Fruit fly (Drosophila melanogaster) whole organism, embryonic: ENCODE measurements around the gene PolD2.

Experiments used
- Aef1 ChIP-seq: fragments of 200-800 bp; sonication (Bioruptor generic); IDR thresholded peaks from 3 replicates; pipeline ENCODE4 v1.3.6; 2022; ENCODE audit warnings: missing biosample characterization, missing genetic modification characterization
- C15 ChIP-seq: fragments of 200-800 bp; sonication (Bioruptor generic); IDR thresholded peaks from 3 replicates; pipeline ENCODE4 v1.3.6; 2022; ENCODE audit warnings: missing biosample characterization, missing genetic modification characterization
- CG10321 ChIP-seq: fragments of 200-800 bp; sonication (Bioruptor generic); IDR thresholded peaks from 2 replicates; pipeline ENCODE4 v1.3.6; 2022; ENCODE audit warnings: missing biosample characterization, missing genetic modification characterization
- CG12769 ChIP-seq: fragments of 200-800 bp; sonication (Bioruptor generic); optimal IDR thresholded peaks from 2 replicates; lab custom pipeline; 2019; ENCODE audit warnings: missing biosample characterization, mild to moderate bottlenecking, missing genetic modification characterization, moderate library complexity
- CG13624 ChIP-seq: fragments of 200-800 bp; sonication (Bioruptor generic); optimal IDR thresholded peaks from 2 replicates; lab custom pipeline; 2016; ENCODE audit warnings: missing biosample characterization, missing genetic modification characterization
- CG14441 ChIP-seq: fragments of 200-800 bp; sonication (Bioruptor generic); IDR thresholded peaks from 2 replicates; pipeline ENCODE4 v1.3.6; 2022; ENCODE audit warnings: missing biosample characterization, missing genetic modification characterization
- CG1647 ChIP-seq: fragments of 200-800 bp; sonication (Bioruptor generic); optimal IDR thresholded peaks from 3 replicates; lab custom pipeline; 2016; ENCODE audit warnings: missing biosample characterization, missing genetic modification characterization
- CG17385 ChIP-seq: fragments of 200-800 bp; sonication (Bioruptor generic); optimal IDR thresholded peaks from 3 replicates; lab custom pipeline; 2018; ENCODE audit warnings: missing biosample characterization, mild to moderate bottlenecking, missing genetic modification characterization
- CG1832 ChIP-seq: fragments of 200-800 bp; sonication (Bioruptor generic); optimal IDR thresholded peaks from 2 replicates; lab custom pipeline; 2017; ENCODE audit warnings: missing biosample characterization, mild to moderate bottlenecking, missing genetic modification characterization, inconsistent platforms
- CG2120 ChIP-seq: fragments of 200-800 bp; sonication (Bioruptor generic); optimal IDR thresholded peaks from 3 replicates; lab custom pipeline; 2016; ENCODE audit warnings: missing biosample characterization, missing genetic modification characterization
- CG3995 ChIP-seq: fragments of 200-800 bp; sonication (Bioruptor generic); optimal IDR thresholded peaks from 3 replicates; lab custom pipeline; 2016; ENCODE audit warnings: missing biosample characterization, missing genetic modification characterization
- CG4854 ChIP-seq: fragments of 200-800 bp; sonication (Bioruptor generic); optimal IDR thresholded peaks from 2 replicates; lab custom pipeline; 2016; ENCODE audit warnings: missing biosample characterization, missing genetic modification characterization, inconsistent platforms
- CG6683 ChIP-seq: fragments of 200-800 bp; sonication (Bioruptor generic); optimal IDR thresholded peaks from 2 replicates; lab custom pipeline; 2017; ENCODE audit warnings: missing biosample characterization, mild to moderate bottlenecking, missing genetic modification characterization, missing genetic modification reagents
- CG7271 ChIP-seq: fragments of 200-800 bp; sonication (Bioruptor generic); optimal IDR thresholded peaks from 2 replicates; lab custom pipeline; 2018; ENCODE audit warnings: missing biosample characterization, mild to moderate bottlenecking, missing genetic modification characterization, moderate library complexity
- CG7745 ChIP-seq: fragments of 200-800 bp; sonication (Bioruptor generic); optimal IDR thresholded peaks from 2 replicates; lab custom pipeline; 2018; ENCODE audit warnings: missing biosample characterization, mild to moderate bottlenecking, missing genetic modification characterization, moderate library complexity
- CG9215 ChIP-seq: fragments of 200-800 bp; sonication (Bioruptor generic); IDR thresholded peaks from 2 replicates; pipeline ENCODE4 v1.3.6; 2022; ENCODE audit warnings: missing biosample characterization, missing genetic modification characterization
- CG9727 ChIP-seq: fragments of 200-800 bp; sonication (Bioruptor generic); optimal IDR thresholded peaks from 3 replicates; lab custom pipeline; 2017; ENCODE audit warnings: missing biosample characterization, mild to moderate bottlenecking, missing genetic modification characterization
- CG9876 ChIP-seq: fragments of 200-800 bp; sonication (Bioruptor generic); optimal IDR thresholded peaks from 2 replicates; lab custom pipeline; 2016; ENCODE audit warnings: missing biosample characterization, missing genetic modification characterization
- D ChIP-seq, 2 experiments: fragments of 200-800 bp in 1 of 2; fragments of >200 bp in 1 of 2; sonication (Bioruptor generic) in 1 of 2; optimal IDR thresholded peaks; 2 replicates in 1 of 2; 3 replicates in 1 of 2; lab custom pipeline; 2017; ENCODE audit warnings: mild to moderate bottlenecking in 1 of 2, missing biosample characterization in 1 of 2, missing genetic modification characterization in 1 of 2, missing genetic modification reagents in 1 of 2
- D19A ChIP-seq: fragments of 200-800 bp; optimal IDR thresholded peaks from 3 replicates; lab custom pipeline; 2019; ENCODE audit warnings: missing biosample characterization, mild to moderate bottlenecking, missing genetic modification characterization, moderate library complexity
- Deaf1 ChIP-seq: fragments of 200-800 bp; optimal IDR thresholded peaks from 3 replicates; lab custom pipeline; 2019; ENCODE audit warnings: missing biosample characterization, mild to moderate bottlenecking, missing genetic modification characterization, moderate library complexity
- Dp ChIP-seq: fragments of 200-800 bp; sonication (Bioruptor generic); optimal IDR thresholded peaks from 2 replicates; lab custom pipeline; 2018; ENCODE audit warnings: missing biosample characterization, mild to moderate bottlenecking, missing genetic modification characterization, moderate library complexity
- E2f1 ChIP-seq: fragments of 200-800 bp; sonication (Bioruptor generic); IDR thresholded peaks from 2 replicates; pipeline ENCODE4 v1.3.6; 2022; ENCODE audit warnings: missing biosample characterization, missing genetic modification characterization
- Fer1 ChIP-seq: fragments of 200-800 bp; sonication (Bioruptor generic); optimal IDR thresholded peaks from 2 replicates; lab custom pipeline; 2017; ENCODE audit warnings: missing biosample characterization, mild to moderate bottlenecking, missing genetic modification characterization
- HLH4C ChIP-seq: fragments of 200-800 bp; sonication (Bioruptor generic); IDR thresholded peaks from 3 replicates; pipeline ENCODE4 v1.3.6; 2022; ENCODE audit warnings: missing biosample characterization, missing genetic modification characterization; ENCODE audit not compliant: partially characterized antibody
- Hr78 ChIP-seq, 2 experiments: fragments of 200-800 bp in 1 of 2; fragments of >200 bp in 1 of 2; sonication (Bioruptor generic) in 1 of 2; optimal IDR thresholded peaks; 2 replicates each; lab custom pipeline; 2017 to 2019; ENCODE audit warnings: missing biosample characterization in 2 of 2, missing genetic modification characterization in 2 of 2, mild to moderate bottlenecking in 1 of 2, moderate library complexity in 1 of 2
- NFAT ChIP-seq: fragments of 200-800 bp; sonication (Bioruptor generic); IDR thresholded peaks from 2 replicates; pipeline ENCODE4 v1.3.6; 2022; ENCODE audit warnings: missing biosample characterization, missing genetic modification characterization
- Sox102F ChIP-seq: fragments of 200-800 bp; sonication (Bioruptor generic); optimal IDR thresholded peaks from 2 replicates; lab custom pipeline; 2018; ENCODE audit warnings: missing biosample characterization, mild to moderate bottlenecking, missing genetic modification characterization, moderate library complexity
- TFAM ChIP-seq: fragments of 200-800 bp; sonication (Bioruptor generic); optimal IDR thresholded peaks from 2 replicates; lab custom pipeline; 2017; ENCODE audit warnings: missing biosample characterization, missing genetic modification characterization, inconsistent platforms
- Vsx1 ChIP-seq: fragments of 200-800 bp; sonication (Bioruptor generic); optimal IDR thresholded peaks from 2 replicates; lab custom pipeline; 2017; ENCODE audit warnings: missing biosample characterization, mild to moderate bottlenecking, missing genetic modification characterization, missing genetic modification reagents
- Xbp1 ChIP-seq: fragments of 200-800 bp; sonication (Bioruptor generic); optimal IDR thresholded peaks from 3 replicates; lab custom pipeline; 2016; ENCODE audit warnings: missing biosample characterization, mild to moderate bottlenecking, missing genetic modification characterization
- ab ChIP-seq: fragments of 200-800 bp; sonication (Bioruptor generic); optimal IDR thresholded peaks from 2 replicates; lab custom pipeline; 2016; ENCODE audit warnings: missing biosample characterization, missing genetic modification characterization
- amos ChIP-seq: fragments of 200-800 bp; sonication (Bioruptor generic); IDR thresholded peaks from 2 replicates; pipeline ENCODE4 v1.3.6; 2022; ENCODE audit warnings: missing biosample characterization, missing genetic modification characterization; ENCODE audit not compliant: partially characterized antibody
- ap ChIP-seq: fragments of 200-800 bp; sonication (Bioruptor generic); IDR thresholded peaks from 2 replicates; pipeline ENCODE4 v1.3.6; 2022; ENCODE audit warnings: missing biosample characterization, missing genetic modification characterization
- bbx ChIP-seq: fragments of 200-800 bp; sonication (Bioruptor generic); IDR thresholded peaks from 2 replicates; pipeline ENCODE4 v1.3.6; 2022; ENCODE audit warnings: missing biosample characterization, missing genetic modification characterization; ENCODE audit not compliant: partially characterized antibody
- chm ChIP-seq: fragments of 200-800 bp; sonication (Bioruptor generic); IDR thresholded peaks from 2 replicates; pipeline ENCODE4 v1.3.6; 2022; ENCODE audit warnings: missing biosample characterization, missing genetic modification characterization
- gfzf ChIP-seq: fragments of 200-800 bp; sonication (Bioruptor generic); optimal IDR thresholded peaks from 2 replicates; lab custom pipeline; 2016; ENCODE audit warnings: missing biosample characterization, mild to moderate bottlenecking, missing genetic modification characterization, moderate library complexity
- grn ChIP-seq: fragments of 200-800 bp; sonication (Bioruptor generic); optimal IDR thresholded peaks from 3 replicates; lab custom pipeline; 2017; ENCODE audit warnings: missing biosample characterization, missing genetic modification characterization
- jumu ChIP-seq: fragments of 200-800 bp; sonication (Bioruptor generic); optimal IDR thresholded peaks from 3 replicates; lab custom pipeline; 2016; ENCODE audit warnings: missing biosample characterization, missing genetic modification characterization
- kah ChIP-seq: fragments of 200-800 bp; sonication (Bioruptor generic); optimal IDR thresholded peaks from 2 replicates; lab custom pipeline; 2018; ENCODE audit warnings: missing biosample characterization, mild to moderate bottlenecking, missing genetic modification characterization
- lilli ChIP-seq: fragments of 200-800 bp; sonication (Bioruptor generic); optimal IDR thresholded peaks from 3 replicates; lab custom pipeline; 2016; ENCODE audit warnings: missing biosample characterization, missing genetic modification characterization
- org-1 ChIP-seq: fragments of 200-800 bp; sonication (Bioruptor generic); optimal IDR thresholded peaks from 2 replicates; lab custom pipeline; 2017; ENCODE audit warnings: missing biosample characterization, missing genetic modification characterization
- pb ChIP-seq: fragments of 200-800 bp; sonication (Bioruptor generic); optimal IDR thresholded peaks from 3 replicates; lab custom pipeline; 2016; ENCODE audit warnings: missing biosample characterization, missing genetic modification characterization
- repo ChIP-seq: fragments of 200-800 bp; sonication (Bioruptor generic); optimal IDR thresholded peaks from 2 replicates; lab custom pipeline; 2016; ENCODE audit warnings: missing biosample characterization, missing genetic modification characterization
- salm ChIP-seq: fragments of 200-800 bp; sonication (Bioruptor generic); optimal IDR thresholded peaks from 2 replicates; lab custom pipeline; 2018; ENCODE audit warnings: missing biosample characterization, mild to moderate bottlenecking, missing genetic modification characterization
- sisA ChIP-seq: fragments of 200-800 bp; sonication (Bioruptor generic); IDR thresholded peaks from 2 replicates; pipeline ENCODE4 v1.3.6; 2022; ENCODE audit warnings: missing biosample characterization, missing genetic modification characterization
- tin ChIP-seq: fragments of 200-800 bp; sonication (Bioruptor generic); optimal IDR thresholded peaks from 3 replicates; lab custom pipeline; 2016; ENCODE audit warnings: missing biosample characterization, missing genetic modification characterization
- toy ChIP-seq: fragments of 200-800 bp; sonication (Bioruptor generic); IDR thresholded peaks from 2 replicates; pipeline ENCODE4 v1.3.6; 2022; ENCODE audit warnings: missing biosample characterization, missing genetic modification characterization
- zfh1 ChIP-seq: fragments of 200-800 bp; sonication (Bioruptor generic); IDR thresholded peaks from 3 replicates; pipeline ENCODE4 v1.3.6; 2022; ENCODE audit warnings: missing biosample characterization, missing genetic modification characterization

The PolD2 gene

dm6 chr3L:1741655-1742551 is 33.5 kb upstream of the PolD2 start:
- TF ChIP-seq ap (GFP tag; lab: Robert Waterston, UW) = no peak
- peak in 1 of 2 experiments; percentile 7 for TF ChIP-seq Hr78 (GFP tag; optimal IDR thresholded peaks at IDR 0.05; lab: Kevin White, UChicago)
- TF ChIP-seq kah (GFP tag; lab: Kevin White, UChicago) = no peak
- TF ChIP-seq Xbp1 (GFP tag; lab: Kevin White, UChicago) = no peak
- TF ChIP-seq toy (GFP tag; lab: Robert Waterston, UW) = no peak
- TF ChIP-seq Vsx1 (GFP tag; lab: Kevin White, UChicago) = peak; percentile 77
- peak; percentile 50; the same call in 1 of the 3 replicates for TF ChIP-seq HLH4C
- no peak for TF ChIP-seq gfzf (GFP tag; lab: Kevin White, UChicago)
- no peak for TF ChIP-seq TFAM (GFP tag; lab: Kevin White, UChicago)
- TF ChIP-seq Aef1 (GFP tag; lab: Robert Waterston, UW) = no peak
- peak; percentile 45 for TF ChIP-seq CG14441 (GFP tag; lab: Robert Waterston, UW)
- TF ChIP-seq amos = peak; percentile 36; the same call in 1 of the 2 replicates
- TF ChIP-seq CG9876 (GFP tag; lab: Kevin White, UChicago) = no peak
- TF ChIP-seq org-1 (GFP tag; lab: Kevin White, UChicago) = no peak
- no peak for TF ChIP-seq CG3995
- peak; percentile 14 for TF ChIP-seq Dp (GFP tag; lab: Kevin White, UChicago)
- TF ChIP-seq sisA (GFP tag; lab: Robert Waterston, UW) = no peak
- TF ChIP-seq D (optimal IDR thresholded peaks at IDR 0.05; lab: Kevin White, UChicago) = no peak
- no peak for TF ChIP-seq D (GFP tag; optimal IDR thresholded peaks at IDR 0.05; lab: Kevin White, UChicago)
- TF ChIP-seq CG4854 = no peak
- peak; percentile 19 for TF ChIP-seq CG17385 (GFP tag; lab: Kevin White, UChicago)
- peak; percentile 56 for TF ChIP-seq salm (tag; lab: Kevin White, UChicago)
- TF ChIP-seq zfh1 (GFP tag; lab: Robert Waterston, UW) = no peak
- no peak for TF ChIP-seq Fer1 (GFP tag; lab: Kevin White, UChicago)
- TF ChIP-seq CG7745 (tag; lab: Kevin White, UChicago) = no peak
- TF ChIP-seq CG9727 = no peak
- no peak for TF ChIP-seq pb (GFP tag; lab: Kevin White, UChicago)
- no peak for TF ChIP-seq D19A (tag; lab: Kevin White, UChicago)
- TF ChIP-seq lilli (GFP tag; lab: Kevin White, UChicago) = no peak
- TF ChIP-seq CG10321 (GFP tag; lab: Robert Waterston, UW) = no peak
- TF ChIP-seq CG1832 (GFP tag; lab: Kevin White, UChicago) = no peak
- TF ChIP-seq C15 (GFP tag; lab: Robert Waterston, UW) = no peak
- no peak for TF ChIP-seq CG7271 (tag; lab: Kevin White, UChicago)
- no peak for TF ChIP-seq jumu (GFP tag; lab: Kevin White, UChicago)
- no peak for TF ChIP-seq chm (GFP tag; lab: Robert Waterston, UW)
- peak; percentile 51 for TF ChIP-seq Deaf1
- no peak for TF ChIP-seq tin
- peak; percentile 73 for TF ChIP-seq grn
- no peak for TF ChIP-seq CG13624 (GFP tag; lab: Kevin White, UChicago)
- no peak for TF ChIP-seq ab
- peak; percentile 49; the same call in 1 of the 2 replicates for TF ChIP-seq NFAT
- TF ChIP-seq CG12769 = peak; percentile 17
- no peak for TF ChIP-seq CG1647 (GFP tag; lab: Kevin White, UChicago)
- no peak for TF ChIP-seq bbx
- no peak for TF ChIP-seq repo (GFP tag; lab: Kevin White, UChicago)
- TF ChIP-seq CG2120 = no peak
- no peak for TF ChIP-seq CG6683
- no peak for TF ChIP-seq CG9215 (GFP tag; lab: Robert Waterston, UW)
- no peak for TF ChIP-seq Sox102F (GFP tag; lab: Kevin White, UChicago)
- peak; percentile 14; the same call in 1 of the 2 replicates for TF ChIP-seq E2f1 (GFP tag; lab: Robert Waterston, UW)
